Fruit fly (Drosophila melanogaster) whole organism, adult: ENCODE data around the gene spdo.

Source experiments
- CG11617 ChIP-seq: fragments of 200-800 bp; sonication (Bioruptor generic); optimal IDR thresholded peaks from 2 replicates; lab custom pipeline; 2017; ENCODE audit warnings: mild to moderate bottlenecking, missing biosample characterization, missing genetic modification reagents, missing genetic modification characterization
- CG12768 ChIP-seq: fragments of 200-800 bp; sonication (Bioruptor generic); optimal IDR thresholded peaks from 2 replicates; lab custom pipeline; 2017; ENCODE audit warnings: missing biosample characterization, missing genetic modification characterization, mild to moderate bottlenecking, moderate library complexity, missing genetic modification reagents
- CG1620 ChIP-seq: fragments of 200-800 bp; sonication (Bioruptor generic); optimal IDR thresholded peaks from 2 replicates; lab custom pipeline; 2016; ENCODE audit warnings: missing biosample characterization, missing genetic modification characterization
- CG33017 ChIP-seq: fragments of 200-800 bp; sonication (Bioruptor generic); optimal IDR thresholded peaks from 2 replicates; lab custom pipeline; 2018; ENCODE audit warnings: missing biosample characterization, mild to moderate bottlenecking, missing genetic modification characterization, moderate library complexity
- CG7045 ChIP-seq: fragments of 200-800 bp; sonication (Bioruptor generic); optimal IDR thresholded peaks from 2 replicates; lab custom pipeline; 2017; ENCODE audit warnings: missing biosample characterization, mild to moderate bottlenecking, missing genetic modification characterization
- CG7101 ChIP-seq: fragments of 200-800 bp; sonication (Bioruptor generic); optimal IDR thresholded peaks from 2 replicates; lab custom pipeline; 2018; ENCODE audit warnings: missing biosample characterization, mild to moderate bottlenecking, missing genetic modification characterization, moderate library complexity
- Hr96 ChIP-seq: fragments of 200-800 bp; sonication (Bioruptor generic); optimal IDR thresholded peaks from 2 replicates; lab custom pipeline; 2016; ENCODE audit warnings: missing biosample characterization, missing genetic modification characterization
- Mnt ChIP-seq: fragments of 200-800 bp; sonication (Bioruptor generic); optimal IDR thresholded peaks from 2 replicates; lab custom pipeline; 2016; ENCODE audit warnings: missing biosample characterization, mild to moderate bottlenecking, missing genetic modification characterization
- bab1 ChIP-seq: fragments of 200-800 bp; sonication (Bioruptor generic); optimal IDR thresholded peaks from 3 replicates; lab custom pipeline; 2019; ENCODE audit warnings: missing biosample characterization, mild to moderate bottlenecking, missing genetic modification characterization, moderate library complexity
- kay ChIP-seq: fragments of 200-800 bp; sonication (Bioruptor generic); peaks from one replicate; lab custom pipeline; 2016; ENCODE audit warnings: missing biosample characterization, missing genetic modification characterization, borderline replicate concordance
- ovo ChIP-seq: fragments of 200-800 bp; sonication (Bioruptor generic); optimal IDR thresholded peaks from 2 replicates; lab custom pipeline; 2016; ENCODE audit warnings: missing biosample characterization, missing genetic modification characterization
- pad ChIP-seq: fragments of 200-800 bp; sonication (Bioruptor generic); optimal IDR thresholded peaks from 3 replicates; lab custom pipeline; 2017; ENCODE audit warnings: missing biosample characterization, missing genetic modification characterization, mild to moderate bottlenecking, moderate library complexity, missing genetic modification reagents
- tj ChIP-seq: fragments of 200-800 bp; sonication (Bioruptor generic); optimal IDR thresholded peaks from 3 replicates; lab custom pipeline; 2017; ENCODE audit warnings: missing biosample characterization, mild to moderate bottlenecking, missing genetic modification characterization, moderate library complexity
- toe ChIP-seq: fragments of 200-800 bp; sonication (Bioruptor generic); optimal IDR thresholded peaks from 2 replicates; lab custom pipeline; 2016; ENCODE audit warnings: missing biosample characterization, missing genetic modification characterization

DNA sequence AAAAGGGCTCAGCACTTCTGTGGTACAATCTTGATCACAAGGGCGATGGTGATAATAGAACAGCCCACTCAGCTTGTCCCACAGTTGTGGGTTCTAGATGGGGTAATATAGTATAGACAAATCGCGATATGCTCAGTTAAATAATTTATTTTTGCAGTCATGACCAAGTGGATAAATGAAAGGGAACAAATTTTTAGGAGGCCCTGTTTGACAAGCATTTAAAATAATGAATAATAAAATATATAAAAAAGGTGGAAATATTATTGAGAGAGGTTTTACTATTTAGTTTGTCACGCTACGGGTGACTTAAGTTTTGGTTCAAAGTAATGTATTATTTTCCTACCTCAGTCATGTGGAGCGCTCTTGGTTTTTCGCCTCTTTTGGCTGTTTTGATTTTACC is 31.2 kb downstream of the spdo start, which contains the start of gene CG34041:
- no peak for TF ChIP-seq CG7045 (GFP tag; lab: Kevin White, UChicago)
- no peak for TF ChIP-seq kay (GFP tag; lab: Kevin White, UChicago)
- TF ChIP-seq toe: no peak
- no peak for TF ChIP-seq Hr96 (GFP tag; lab: Kevin White, UChicago)
- TF ChIP-seq tj (GFP tag; lab: Kevin White, UChicago): no peak
- no peak for TF ChIP-seq CG12768
- no peak for TF ChIP-seq CG33017 (tag; lab: Kevin White, UChicago)
- TF ChIP-seq CG7101: no peak
- TF ChIP-seq Mnt (GFP tag; lab: Kevin White, UChicago): no peak
- no peak for TF ChIP-seq pad (GFP tag; lab: Kevin White, UChicago)
- no peak for TF ChIP-seq ovo (GFP tag; lab: Kevin White, UChicago)
- no peak for TF ChIP-seq CG1620 (GFP tag; lab: Kevin White, UChicago)
- no peak for TF ChIP-seq bab1 (GFP tag; lab: Kevin White, UChicago)
- TF ChIP-seq CG11617: no peak
